Comparison of ENCODE assay signal across 5 worm cellular contexts in the genomic region with DNA sequence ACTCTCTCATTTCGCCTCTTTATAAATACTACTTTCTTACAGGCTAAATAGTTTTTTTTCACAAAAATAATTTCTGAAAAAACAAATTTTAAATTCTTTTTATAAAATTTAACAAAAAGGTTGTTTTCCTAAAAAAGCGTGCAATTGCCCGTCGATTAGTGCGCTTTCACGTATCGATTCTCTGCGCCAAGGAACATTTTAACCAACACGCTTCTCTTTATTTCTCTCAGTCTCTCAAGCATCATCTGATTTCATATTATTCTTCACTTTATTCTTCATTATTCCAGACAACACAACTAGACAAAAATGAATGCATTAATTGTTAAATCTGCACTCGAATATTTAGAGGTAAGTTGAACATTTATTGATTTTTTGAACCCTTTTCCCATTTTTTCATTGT.
A peak's percentile ranks its signal among the peaks of the same experiment; 100 is the strongest.
TF ChIP-seq lines count a peak whose summit lies in the region.

TSS of gene B0303.4 (plus strand) at position 196 of the 400 bp plus-strand sequence.

TF ChIP-seq in whole organism, L1 larva, 84 proteins besides CTCF, POLR2A, EP300 and RAD21 (continued from another document and continues in another):
- TF ChIP-seq ama-1 (optimal IDR thresholded peaks at IDR 0.05; lab: Kevin White, UChicago) (no peak), egl-13 (tag; optimal IDR thresholded peaks at IDR 0.05; lab: Kevin White, UChicago) (no peak), isw-1 (GFP tag; IDR thresholded peaks at IDR 0.05; lab: Robert Waterston, UW) (no peak), fkh-10 (GFP tag; optimal IDR thresholded peaks at IDR 0.05; lab: Kevin White, UChicago) (no peak), nhr-47 (tag; optimal IDR thresholded peaks at IDR 0.05; lab: Kevin White, UChicago) (peak; percentile 46), Y116A8C.19 (tag; optimal IDR thresholded peaks at IDR 0.05; lab: Kevin White, UChicago; ENCODE audit: borderline replicate concordance) (no peak), aly-2 (tag; optimal IDR thresholded peaks at IDR 0.05; lab: Kevin White, UChicago) (no peak), aha-1 (tag; optimal IDR thresholded peaks at IDR 0.05; lab: Kevin White, UChicago) (no peak), ceh-88 (GFP tag; IDR thresholded peaks at IDR 0.05; lab: Robert Waterston, UW) (no peak), grh-1 (GFP tag; IDR thresholded peaks at IDR 0.05; lab: Robert Waterston, UW) (no peak), lin-35 (GFP tag; optimal IDR thresholded peaks at IDR 0.05; lab: Kevin White, UChicago) (peak; percentile 68 to 76), hpl-2 (GFP tag; optimal IDR thresholded peaks at IDR 0.05; lab: Kevin White, UChicago) (no peak), nhr-71 (tag; optimal IDR thresholded peaks at IDR 0.05; lab: Kevin White, UChicago) (peak; percentile 72), jun-1 (tag; optimal IDR thresholded peaks at IDR 0.05; lab: Kevin White, UChicago) (no peak), efl-3 (GFP tag; optimal IDR thresholded peaks at IDR 0.05; lab: Kevin White, UChicago) (no peak), sptf-1 (tag; optimal IDR thresholded peaks at IDR 0.05; lab: Kevin White, UChicago) (no peak), nhr-28 (tag; optimal IDR thresholded peaks at IDR 0.05; lab: Kevin White, UChicago) (no peak), nhr-19 (GFP tag; conservative IDR thresholded peaks at IDR 0.05; lab: Robert Waterston, UW) (no peak), swsn-7 (tag; optimal IDR thresholded peaks at IDR 0.05; lab: Kevin White, UChicago) (peak; percentile 55), lin-39 (tag; optimal IDR thresholded peaks at IDR 0.05; lab: Kevin White, UChicago) (no peak), C16A3.4 (tag; optimal IDR thresholded peaks at IDR 0.05; lab: Kevin White, UChicago) (peak; percentile 51), nhr-12 (tag; optimal IDR thresholded peaks at IDR 0.05; lab: Kevin White, UChicago) (no peak), C34B4.2 (tag; optimal IDR thresholded peaks at IDR 0.05; lab: Kevin White, UChicago) (no peak), efl-1 (optimal IDR thresholded peaks at IDR 0.05; lab: Kevin White, UChicago) (peak; percentile 59 to 64), efl-1 (GFP tag; optimal IDR thresholded peaks at IDR 0.05 in 1 of 2; lab: Kevin White, UChicago) (peak; percentile 55 to 63), fkh-4 (tag; optimal IDR thresholded peaks at IDR 0.05; lab: Kevin White, UChicago; ENCODE audit: borderline replicate concordance) (no peak)

TF ChIP-seq in whole organism, L2 larva, 48 proteins besides CTCF, POLR2A, EP300 and RAD21 (continued from another document):
- TF ChIP-seq peb-1 (tag; optimal IDR thresholded peaks at IDR 0.05; lab: Kevin White, UChicago), result no peak
- TF ChIP-seq nhr-129 (tag; optimal IDR thresholded peaks at IDR 0.05; lab: Kevin White, UChicago), result peak; percentile 62
- peak; percentile 4 for TF ChIP-seq snpc-4 (tag; optimal IDR thresholded peaks at IDR 0.05; lab: Kevin White, UChicago)
- peak; percentile 94 for TF ChIP-seq sem-4 (tag; optimal IDR thresholded peaks at IDR 0.05; lab: Kevin White, UChicago)
- no peak for TF ChIP-seq ztf-1 (GFP tag; conservative IDR thresholded peaks at IDR 0.05; lab: Robert Waterston, UW)
- no peak for TF ChIP-seq ztf-4 (tag; optimal IDR thresholded peaks at IDR 0.05; lab: Kevin White, UChicago)
- TF ChIP-seq mdl-1 (tag; optimal IDR thresholded peaks at IDR 0.05; lab: Kevin White, UChicago), result peak in 1 of 2 experiments; percentile 8
- TF ChIP-seq nhr-11 (tag; optimal IDR thresholded peaks at IDR 0.05; lab: Kevin White, UChicago), result no peak
- TF ChIP-seq lsy-2 (tag; optimal IDR thresholded peaks at IDR 0.05; lab: Kevin White, UChicago), result peak; percentile 3 to 79
- TF ChIP-seq unc-55 (GFP tag; optimal IDR thresholded peaks at IDR 0.05; lab: Kevin White, UChicago), result peak; percentile 92
- TF ChIP-seq gmeb-1 (tag; optimal IDR thresholded peaks at IDR 0.05; lab: Kevin White, UChicago), result peak; percentile 45
- no peak for TF ChIP-seq R02D3.7 (tag; optimal IDR thresholded peaks at IDR 0.05; lab: Kevin White, UChicago)
- peak; percentile 2 for TF ChIP-seq nhr-10 (tag; optimal IDR thresholded peaks at IDR 0.05; lab: Kevin White, UChicago)
- TF ChIP-seq F13H6.1 (tag; optimal IDR thresholded peaks at IDR 0.05; lab: Kevin White, UChicago), result peak; percentile 30
- peak; percentile 42 for TF ChIP-seq sma-9 (GFP tag; optimal IDR thresholded peaks at IDR 0.05; lab: Kevin White, UChicago)
- no peak for TF ChIP-seq sma-9 (tag; optimal IDR thresholded peaks at IDR 0.05; lab: Kevin White, UChicago)
- TF ChIP-seq lin-11 (tag; optimal IDR thresholded peaks at IDR 0.05; lab: Kevin White, UChicago), result peak; percentile 26
- no peak for TF ChIP-seq ZK546.5 (tag; optimal IDR thresholded peaks at IDR 0.05; lab: Kevin White, UChicago)
- peak; percentile 15 for TF ChIP-seq sma-3 (GFP tag; optimal IDR thresholded peaks at IDR 0.05; lab: Kevin White, UChicago)
- TF ChIP-seq nhr-237 (tag; optimal IDR thresholded peaks at IDR 0.05; lab: Kevin White, UChicago), result no peak
- no peak for TF ChIP-seq Y55F3AM.14 (GFP tag; optimal IDR thresholded peaks at IDR 0.05; lab: Kevin White, UChicago)
- TF ChIP-seq fos-1 (tag; optimal IDR thresholded peaks at IDR 0.05; lab: Kevin White, UChicago), result peak; percentile 61
- no peak for TF ChIP-seq elt-1 (tag; optimal IDR thresholded peaks at IDR 0.05; lab: Kevin White, UChicago)
- no peak for TF ChIP-seq ceh-82 (tag; optimal IDR thresholded peaks at IDR 0.05; lab: Kevin White, UChicago)
- TF ChIP-seq ama-1 (optimal IDR thresholded peaks at IDR 0.05; lab: Kevin White, UChicago), result peak; percentile 7
TF ChIP-seq in whole organism, L2 larva: peak in this region for 19.

TF ChIP-seq in whole organism, L3 larva, 47 proteins besides CTCF, POLR2A, EP300 and RAD21 (continued from another document):
- TF ChIP-seq skn-1 (tag; optimal IDR thresholded peaks at IDR 0.05; lab: Kevin White, UChicago) (peak; percentile 74), tbx-2 (tag; optimal IDR thresholded peaks at IDR 0.05; lab: Kevin White, UChicago) (no peak), nhr-25 (tag; optimal IDR thresholded peaks at IDR 0.05; lab: Kevin White, UChicago) (peak; percentile 10), nhr-28 (tag; optimal IDR thresholded peaks at IDR 0.05; lab: Kevin White, UChicago) (no peak), elt-2 (tag; optimal IDR thresholded peaks at IDR 0.05; lab: Kevin White, UChicago) (peak; percentile 30), ama-1 (optimal IDR thresholded peaks at IDR 0.05; lab: Kevin White, UChicago) (no peak), mdl-1 (tag; optimal IDR thresholded peaks at IDR 0.05; lab: Kevin White, UChicago) (no peak), nhr-43 (tag; optimal IDR thresholded peaks at IDR 0.05; lab: Kevin White, UChicago; ENCODE audit: poor library complexity, severe bottlenecking) (no peak), jun-1 (tag; optimal IDR thresholded peaks at IDR 0.05; lab: Kevin White, UChicago) (no peak), pqm-1 (tag; optimal IDR thresholded peaks at IDR 0.05; lab: Kevin White, UChicago) (peak; percentile 18), nhr-77 (tag; optimal IDR thresholded peaks at IDR 0.05; lab: Kevin White, UChicago) (no peak), nhr-23 (tag; optimal IDR thresholded peaks at IDR 0.05; lab: Kevin White, UChicago) (peak; percentile 34), ceh-28 (tag; optimal IDR thresholded peaks at IDR 0.05; lab: Kevin White, UChicago) (peak; percentile 54), fkh-10 (GFP tag; optimal IDR thresholded peaks at IDR 0.05; lab: Kevin White, UChicago) (no peak), lsy-12 (tag; optimal IDR thresholded peaks at IDR 0.05; lab: Kevin White, UChicago) (no peak), ceh-82 (tag; optimal IDR thresholded peaks at IDR 0.05; lab: Kevin White, UChicago) (no peak), nfya-1 (tag; optimal IDR thresholded peaks at IDR 0.05; lab: Kevin White, UChicago; ENCODE audit: insufficient read depth) (peak; percentile 77)

TF ChIP-seq in whole organism, L4 larva, 104 proteins besides CTCF, POLR2A, EP300 and RAD21 (continued from another document and continues in another):
- TF ChIP-seq dmd-6 (GFP tag; IDR thresholded peaks at IDR 0.05; lab: Robert Waterston, UW), result no peak
- peak; percentile 90 for TF ChIP-seq hlh-30 (tag; optimal IDR thresholded peaks at IDR 0.05; lab: Kevin White, UChicago; ENCODE audit: insufficient read depth)
- peak; percentile 57 for TF ChIP-seq mxl-3 (GFP tag; optimal IDR thresholded peaks at IDR 0.05; lab: Kevin White, UChicago)
- TF ChIP-seq lin-29 (GFP tag; IDR thresholded peaks at IDR 0.05; lab: Robert Waterston, UW), result no peak
- no peak for TF ChIP-seq F49E8.2 (tag; optimal IDR thresholded peaks at IDR 0.05; lab: Kevin White, UChicago; ENCODE audit: borderline replicate concordance)
- TF ChIP-seq gei-8 (GFP tag; optimal IDR thresholded peaks at IDR 0.05; lab: Kevin White, UChicago), result no peak
- peak; percentile 52 for TF ChIP-seq T20F7.1 (GFP tag; optimal IDR thresholded peaks at IDR 0.05; lab: Kevin White, UChicago)
- no peak for TF ChIP-seq lir-3 (tag; optimal IDR thresholded peaks at IDR 0.05; lab: Kevin White, UChicago)
- no peak for TF ChIP-seq spr-3 (GFP tag; optimal IDR thresholded peaks at IDR 0.05; lab: Kevin White, UChicago)
- TF ChIP-seq hlh-11 (tag; optimal IDR thresholded peaks at IDR 0.05; lab: Kevin White, UChicago), result peak; percentile 63
- no peak for TF ChIP-seq zfp-3 (GFP tag; conservative IDR thresholded peaks at IDR 0.05; lab: Robert Waterston, UW)
- TF ChIP-seq ceh-62 (tag; optimal IDR thresholded peaks at IDR 0.05; lab: Kevin White, UChicago), result no peak
- no peak for TF ChIP-seq madf-5 (GFP tag; IDR thresholded peaks at IDR 0.05; lab: Robert Waterston, UW)
- peak; percentile 7 for TF ChIP-seq dpl-1 (GFP tag; optimal IDR thresholded peaks at IDR 0.05; lab: Kevin White, UChicago)
- TF ChIP-seq aha-1 (tag; lab: Kevin White, UChicago), result no peak
- no peak for TF ChIP-seq daf-19 (GFP tag; conservative IDR thresholded peaks at IDR 0.05; lab: Robert Waterston, UW)
- TF ChIP-seq mxl-2 (GFP tag; conservative IDR thresholded peaks at IDR 0.05; lab: Robert Waterston, UW), result no peak
- no peak for TF ChIP-seq lin-39 (tag; optimal IDR thresholded peaks at IDR 0.05; lab: Kevin White, UChicago)
- TF ChIP-seq daf-12 (tag; optimal IDR thresholded peaks at IDR 0.05; lab: Kevin White, UChicago), result no peak
- TF ChIP-seq nhr-11 (tag; optimal IDR thresholded peaks at IDR 0.05; lab: Kevin White, UChicago), result no peak
- no peak for TF ChIP-seq dmd-8 (GFP tag; IDR thresholded peaks at IDR 0.05; lab: Robert Waterston, UW)
- no peak for TF ChIP-seq zip-11 (GFP tag; IDR thresholded peaks at IDR 0.05; lab: Robert Waterston, UW)
- TF ChIP-seq jun-1 (tag; optimal IDR thresholded peaks at IDR 0.05; lab: Kevin White, UChicago), result no peak
- no peak for TF ChIP-seq arid-1 (GFP tag; conservative IDR thresholded peaks at IDR 0.05; lab: Robert Waterston, UW)
- no peak for TF ChIP-seq fos-1 (tag; optimal IDR thresholded peaks at IDR 0.05; lab: Kevin White, UChicago)
- no peak for TF ChIP-seq lin-1 (GFP tag; IDR thresholded peaks at IDR 0.05; lab: Robert Waterston, UW)
- no peak for TF ChIP-seq nhr-48 (tag; optimal IDR thresholded peaks at IDR 0.05; lab: Kevin White, UChicago)
- TF ChIP-seq unc-130 (GFP tag; optimal IDR thresholded peaks at IDR 0.05; lab: Kevin White, UChicago), result no peak
- no peak for TF ChIP-seq ces-1 (GFP tag; optimal IDR thresholded peaks at IDR 0.05; lab: Kevin White, UChicago)
- no peak for TF ChIP-seq snpc-4 (tag; optimal IDR thresholded peaks at IDR 0.05; lab: Kevin White, UChicago)
- no peak for TF ChIP-seq zip-2 (tag; optimal IDR thresholded peaks at IDR 0.05; lab: Kevin White, UChicago)
- TF ChIP-seq ceh-32 (tag; optimal IDR thresholded peaks at IDR 0.05; lab: Kevin White, UChicago; ENCODE audit: poor library complexity), result no peak
- no peak for TF ChIP-seq nhr-102 (tag; optimal IDR thresholded peaks at IDR 0.05; lab: Kevin White, UChicago)
- TF ChIP-seq hif-1 (tag; optimal IDR thresholded peaks at IDR 0.05; lab: Kevin White, UChicago), result peak in 1 of 2 experiments; percentile 6
- TF ChIP-seq rbr-2 (tag; optimal IDR thresholded peaks at IDR 0.05; lab: Kevin White, UChicago), result peak; percentile 41
- TF ChIP-seq dmd-9 (GFP tag; IDR thresholded peaks at IDR 0.05; lab: Robert Waterston, UW), result no peak

TF ChIP-seq in whole organism, late embryonic, 69 proteins besides CTCF, POLR2A, EP300 and RAD21 (continued from another document):
- TF ChIP-seq ceh-14 (tag; optimal IDR thresholded peaks at IDR 0.05; lab: Kevin White, UChicago) (peak; percentile 5), hlh-8 (tag; optimal IDR thresholded peaks at IDR 0.05; lab: Kevin White, UChicago) (no peak)
TF ChIP-seq in whole organism, late embryonic: peak in this region for 4.
